Fruit fly (Drosophila melanogaster) whole organism: ENCODE results near the gene Nfs1.
A peak's percentile ranks its signal among the peaks of the same experiment; 100 is the strongest.

Experiments
- CG8478 ChIP-seq: fragments of >200 bp; optimal IDR thresholded peaks from 2 replicates; lab custom pipeline; 2018; ENCODE audit warnings: inconsistent platforms
- Dll ChIP-seq: fragments of >200 bp; optimal IDR thresholded peaks from 2 replicates; lab custom pipeline; 2017
- EcR ChIP-seq, 2 experiments: fragments of >200 bp; optimal IDR thresholded peaks; 2 replicates each; lab custom pipeline; 2017; ENCODE audit warnings: missing biosample characterization in 2 of 2, missing genetic modification characterization in 2 of 2, missing genetic modification reagents in 2 of 2
- pan ChIP-seq: fragments of >200 bp; optimal IDR thresholded peaks from 2 replicates; lab custom pipeline; 2017
- psq ChIP-seq: fragments of >200 bp; optimal IDR thresholded peaks from 2 replicates; lab custom pipeline; 2017
- usp ChIP-seq: fragments of >200 bp; optimal IDR thresholded peaks from 2 replicates; lab custom pipeline; 2017; ENCODE audit warnings: missing biosample characterization, missing genetic modification characterization, mixed read lengths

The Nfs1 gene

dm6 chr2L:12045941-12046855 is 46.7 kb downstream of the Nfs1 start, which contains the start of gene CG6770:
Gene CG6770 (minus strand): TSS chr2L:12046118.
- TF ChIP-seq EcR (GFP tag; optimal IDR thresholded peaks at IDR 0.05; lab: Kevin White, UChicago) (peak in 1 of 2 experiments; percentile 33), usp (GFP tag; lab: Kevin White, UChicago) (no peak)

dm6 chr2L:12046856-12047230 is 47.4 kb downstream of the Nfs1 start:
- no peak for TF ChIP-seq EcR (GFP tag; optimal IDR thresholded peaks at IDR 0.05; lab: Kevin White, UChicago)
- no peak for TF ChIP-seq usp (GFP tag; lab: Kevin White, UChicago)
- TF ChIP-seq psq, result no peak
- no peak for TF ChIP-seq CG8478 (lab: Kevin White, UChicago)
- TF ChIP-seq Dll (lab: Kevin White, UChicago), result no peak
- no peak for TF ChIP-seq pan

dm6 chr2L:12048723-12049122 is 49.3 kb downstream of the Nfs1 start, which contains the start of gene Plzf:
Gene Plzf (minus strand): TSS chr2L:12048918.
- TF ChIP-seq psq (no peak), usp (GFP tag; lab: Kevin White, UChicago) (no peak), Dll (lab: Kevin White, UChicago) (no peak), pan (no peak), EcR (GFP tag; optimal IDR thresholded peaks at IDR 0.05; lab: Kevin White, UChicago) (no peak), CG8478 (lab: Kevin White, UChicago) (no peak)

- TF ChIP-seq CG8478 (lab: Kevin White, UChicago) (no peak), pan (no peak), EcR (GFP tag; optimal IDR thresholded peaks at IDR 0.05; lab: Kevin White, UChicago) (no peak), Dll (lab: Kevin White, UChicago) (no peak), usp (GFP tag; lab: Kevin White, UChicago) (no peak), psq (no peak)
These were observed 49.7 kb downstream of the Nfs1 start, which contains the start of gene PLCXD for dm6 chr2L:12049133-12049532. Gene PLCXD (plus strand): TSS chr2L:12049418.
